Worm (Caenorhabditis elegans): ENCODE measurements around the gene R11H6.2.

The R11H6.2 gene

DNA sequence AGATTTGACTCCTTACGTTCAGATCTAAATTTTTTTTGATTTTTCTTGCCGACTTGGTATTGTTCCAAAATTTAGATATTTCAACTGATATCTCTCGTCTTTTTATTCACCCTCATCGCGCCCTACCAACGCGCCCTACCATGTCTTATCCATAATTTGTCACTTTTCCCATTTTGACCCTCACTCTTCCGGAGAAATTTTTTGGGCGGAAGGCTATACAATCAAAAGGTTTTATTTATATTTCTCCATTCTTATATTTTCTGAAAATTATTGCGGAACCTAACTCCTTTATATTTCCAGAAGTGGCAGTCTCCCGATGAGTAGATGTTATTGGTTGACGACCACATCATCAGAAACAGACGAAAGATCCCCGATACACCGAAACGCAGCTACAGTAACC, 23.0 kb downstream of the R11H6.2 start, which contains the start of gene hot-1:
Gene hot-1, plus strand, starts transcription at position 301 of the 400 bp plus-strand sequence.
- TF ChIP-seq set-16 (GFP tag; IDR thresholded peaks at IDR 0.05) (no peak), zfp-2 (tag; optimal IDR thresholded peaks at IDR 0.05) (no peak), egl-27 (tag; optimal IDR thresholded peaks at IDR 0.05) (no peak), hlh-11 (tag; optimal IDR thresholded peaks at IDR 0.05) (no peak), spr-1 (tag; optimal IDR thresholded peaks at IDR 0.05) (no peak), gei-8 (GFP tag; optimal IDR thresholded peaks at IDR 0.05) (no peak)

ce11 chrV:14625662-14626061, 27.9 kb downstream of the R11H6.2 start:
- TF ChIP-seq ceh-20 (GFP tag; IDR thresholded peaks at IDR 0.05) (peak; percentile 50; the same call in 1 of the 2 replicates), ceh-32 (tag; optimal IDR thresholded peaks at IDR 0.05; ENCODE audit: poor library complexity) (no peak), daf-12 (tag; optimal IDR thresholded peaks at IDR 0.05) (no peak), unc-62 (GFP tag; optimal IDR thresholded peaks at IDR 0.05 in 1 of 2) (peak in 1 of 2 experiments; percentile 60), unc-62 (tag; optimal IDR thresholded peaks at IDR 0.05) (no peak)

DNA sequence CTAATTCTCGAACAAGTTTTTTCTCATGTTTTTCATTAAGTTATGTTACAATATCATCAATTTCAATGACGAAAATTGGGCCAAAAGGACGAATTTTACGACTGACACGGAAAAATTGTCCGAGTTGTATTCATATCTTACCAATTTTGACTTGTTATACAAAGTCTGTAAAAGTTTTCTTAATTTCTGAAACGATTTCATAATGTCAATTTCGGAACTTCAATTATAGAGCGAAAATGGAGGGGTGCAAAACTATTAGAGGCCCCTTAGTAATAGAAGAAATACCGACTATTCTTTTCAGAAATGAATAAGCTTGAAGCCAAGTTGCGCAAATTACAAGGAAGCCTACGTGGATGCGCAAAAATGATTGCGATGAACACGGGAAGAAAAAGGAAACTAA, 33.8 kb downstream of the R11H6.2 start, which contains the start of gene F43D2.3:
Gene F43D2.3, plus strand, starts transcription at position 301 of the 400 bp plus-strand sequence.
- TF ChIP-seq lin-39 (tag; optimal IDR thresholded peaks at IDR 0.05) (no peak), dve-1 (tag; optimal IDR thresholded peaks at IDR 0.05; ENCODE audit: insufficient read depth) (no peak), duxl-1 (tag; optimal IDR thresholded peaks at IDR 0.05; ENCODE audit: poor library complexity) (no peak)

DNA sequence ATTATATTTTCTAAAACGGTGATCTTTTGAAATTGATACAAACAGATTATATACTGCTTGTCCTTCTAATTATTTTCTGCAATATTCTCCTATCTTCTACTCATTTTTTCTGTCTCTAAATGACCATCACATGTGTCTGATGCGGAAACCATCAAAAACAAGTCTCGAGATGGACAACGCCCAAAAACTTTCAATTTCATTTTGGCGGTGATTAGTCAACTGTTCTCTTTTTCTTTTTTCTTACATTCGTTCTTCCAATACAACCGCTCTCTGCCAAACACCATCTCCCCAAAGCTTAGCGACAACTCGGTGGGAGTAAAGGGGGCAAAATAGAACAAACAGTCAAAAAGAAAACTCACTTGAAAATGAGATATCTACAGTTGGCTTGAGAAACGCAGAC, 35.5 kb downstream of the R11H6.2 start:
- TF ChIP-seq nhr-28 (tag; optimal IDR thresholded peaks at IDR 0.05): peak; percentile 30
- TF ChIP-seq nhr-11 (tag; optimal IDR thresholded peaks at IDR 0.05): no peak
- peak in 1 of 2 experiments; percentile 60 for TF ChIP-seq unc-62 (GFP tag; optimal IDR thresholded peaks at IDR 0.05 in 1 of 2)
- no peak for TF ChIP-seq unc-62 (tag; optimal IDR thresholded peaks at IDR 0.05)
- TF ChIP-seq duxl-1 (tag; optimal IDR thresholded peaks at IDR 0.05; ENCODE audit: poor library complexity): no peak
- no peak for TF ChIP-seq snpc-4 (tag; optimal IDR thresholded peaks at IDR 0.05)
- TF ChIP-seq nhr-102 (tag; optimal IDR thresholded peaks at IDR 0.05): no peak
- TF ChIP-seq lin-38 (GFP tag; IDR thresholded peaks at IDR 0.05): no peak
- peak; percentile 17; the same call in 1 of the 2 replicates for TF ChIP-seq dmd-6 (GFP tag; IDR thresholded peaks at IDR 0.05)
- TF ChIP-seq dve-1 (tag; optimal IDR thresholded peaks at IDR 0.05; ENCODE audit: insufficient read depth): no peak
- no peak for TF ChIP-seq php-3 (GFP tag; IDR thresholded peaks at IDR 0.05)
- TF ChIP-seq ZK546.5 (tag; optimal IDR thresholded peaks at IDR 0.05): no peak
- no peak for TF ChIP-seq ceh-62 (tag; optimal IDR thresholded peaks at IDR 0.05)
- TF ChIP-seq ceh-20 (GFP tag; IDR thresholded peaks at IDR 0.05): no peak
- TF ChIP-seq tag-97 (GFP tag; IDR thresholded peaks at IDR 0.05): no peak
- peak in 1 of 2 experiments; percentile 29 for TF ChIP-seq mdl-1 (tag; optimal IDR thresholded peaks at IDR 0.05)
- TF ChIP-seq zfp-3 (GFP tag; conservative IDR thresholded peaks at IDR 0.05): no peak
- TF ChIP-seq mxl-3 (GFP tag; optimal IDR thresholded peaks at IDR 0.05): peak; percentile 39
- TF ChIP-seq hlh-30 (tag; optimal IDR thresholded peaks at IDR 0.05; ENCODE audit: insufficient read depth): peak; percentile 43
- TF ChIP-seq ZK337.2 (GFP tag; IDR thresholded peaks at IDR 0.05): no peak
- TF ChIP-seq dmd-8 (GFP tag; IDR thresholded peaks at IDR 0.05): no peak
- TF ChIP-seq F49E8.2 (tag; optimal IDR thresholded peaks at IDR 0.05; ENCODE audit: borderline replicate concordance): no peak

DNA sequence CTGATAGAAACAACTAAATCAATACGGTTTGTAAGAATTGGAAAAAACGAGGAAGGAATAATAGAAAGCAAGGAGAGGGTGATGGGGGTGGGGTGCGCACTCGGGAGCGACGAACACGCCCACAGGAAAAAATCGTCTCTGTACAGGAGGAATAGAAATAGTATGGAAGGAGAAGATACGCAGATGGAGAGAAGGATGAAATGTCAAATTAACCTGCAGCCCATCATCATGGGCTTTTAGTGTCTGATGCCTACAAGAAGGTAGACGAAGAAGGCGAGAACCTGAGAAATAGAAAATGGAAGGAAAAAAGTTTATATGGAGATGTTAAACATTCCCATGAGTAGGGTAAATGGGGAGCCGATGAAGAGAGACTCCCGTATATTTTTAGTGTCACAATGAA, 37.3 kb downstream of the R11H6.2 start, which contains the start of gene F43D2.6:
Gene F43D2.6, minus strand, starts transcription at position 62 of the 400 bp plus-strand sequence.
- TF ChIP-seq fkh-10 (GFP tag; optimal IDR thresholded peaks at IDR 0.05) (no peak), mdl-1 (tag; optimal IDR thresholded peaks at IDR 0.05) (no peak), mxl-2 (GFP tag; conservative IDR thresholded peaks at IDR 0.05) (no peak), spr-1 (tag; optimal IDR thresholded peaks at IDR 0.05) (no peak), nhr-6 (tag; optimal IDR thresholded peaks at IDR 0.05) (no peak), Y48G9A.11 (GFP tag; IDR thresholded peaks at IDR 0.05) (no peak), rbr-2 (tag; optimal IDR thresholded peaks at IDR 0.05) (no peak), ceh-28 (tag; optimal IDR thresholded peaks at IDR 0.05) (no peak), mes-2 (tag; optimal IDR thresholded peaks at IDR 0.05; ENCODE audit: poor library complexity, severe bottlenecking) (no peak), egl-27 (tag; optimal IDR thresholded peaks at IDR 0.05) (no peak)

Data from whole organism, L4 larva.